Fruit fly (Drosophila melanogaster): ENCODE measurements around the gene CG43965.
A peak's percentile ranks its signal among the peaks of the same experiment; 100 is the strongest.

Gene CG43965

dm6 chr3L:8755689-8756088 is 30.1 kb upstream of the CG43965 start, which contains the start of gene CG6576:
Gene CG6576 (plus strand): TSS chr3L:8755989.
- TF ChIP-seq Sp1 (GFP tag; optimal IDR thresholded peaks at IDR 0.05) = no peak
- TF ChIP-seq pan (optimal IDR thresholded peaks at IDR 0.05) = no peak
- TF ChIP-seq GATAd (GFP tag; optimal IDR thresholded peaks at IDR 0.05) = no peak
- TF ChIP-seq woc (GFP tag; optimal IDR thresholded peaks at IDR 0.05) = no peak
- no peak for TF ChIP-seq CrebA (GFP tag; optimal IDR thresholded peaks at IDR 0.05; ENCODE audit: borderline replicate concordance)
- TF ChIP-seq CG9705 (GFP tag; optimal IDR thresholded peaks at IDR 0.05) = no peak

dm6 chr3L:8753592-8753991 is 28.0 kb upstream of the CG43965 start, which contains the start of gene Fhos:
Gene Fhos (plus strand): TSS chr3L:8753619.
- TF ChIP-seq Dif (GFP tag; optimal IDR thresholded peaks at IDR 0.05; ENCODE audit: partially characterized antibody) (no peak), Myc (optimal IDR thresholded peaks at IDR 0.05) (no peak), pan (optimal IDR thresholded peaks at IDR 0.05) (no peak), foxo (GFP tag; optimal IDR thresholded peaks at IDR 0.05) (no peak), Sp1 (GFP tag; optimal IDR thresholded peaks at IDR 0.05) (no peak), woc (GFP tag; optimal IDR thresholded peaks at IDR 0.05) (no peak), Hr78 (GFP tag; optimal IDR thresholded peaks at IDR 0.05) (no peak), h (GFP tag; optimal IDR thresholded peaks at IDR 0.05) (no peak)

- TF ChIP-seq dl (GFP tag; optimal IDR thresholded peaks at IDR 0.05; ENCODE audit: insufficient read depth in 1 of 2, partially characterized antibody in 2 of 2) = no peak
Observed at dm6 chr3L:8751262-8751661, 25.7 kb upstream of the CG43965 start.

- no peak for TF ChIP-seq sage (GFP tag; optimal IDR thresholded peaks at IDR 0.05)
- TF ChIP-seq br (GFP tag; optimal IDR thresholded peaks at IDR 0.05) = no peak
- TF ChIP-seq foxo (GFP tag; optimal IDR thresholded peaks at IDR 0.05) = no peak
- TF ChIP-seq dmrt93B (GFP tag; optimal IDR thresholded peaks at IDR 0.05) = no peak
- TF ChIP-seq N (GFP tag; optimal IDR thresholded peaks at IDR 0.05) = no peak
- no peak for TF ChIP-seq OdsH (GFP tag; optimal IDR thresholded peaks at IDR 0.05)
- no peak for TF ChIP-seq Vsx2 (GFP tag; optimal IDR thresholded peaks at IDR 0.05; ENCODE audit: partially characterized antibody)
- TF ChIP-seq Dif (GFP tag; optimal IDR thresholded peaks at IDR 0.05; ENCODE audit: partially characterized antibody) = no peak
- no peak for TF ChIP-seq Mio (GFP tag; optimal IDR thresholded peaks at IDR 0.05)
- no peak for TF ChIP-seq Sp1 (GFP tag; optimal IDR thresholded peaks at IDR 0.05)
Observed at dm6 chr3L:8749676-8750654, 24.4 kb upstream of the CG43965 start, which contains the start of gene CG13306. Gene CG13306 (minus strand): TSS chr3L:8749726.

- TF ChIP-seq h (GFP tag; optimal IDR thresholded peaks at IDR 0.05) (peak; percentile 9), Rel (GFP tag; optimal IDR thresholded peaks at IDR 0.05) (no peak), Rel (tag; optimal IDR thresholded peaks at IDR 0.05) (no peak), woc (GFP tag; optimal IDR thresholded peaks at IDR 0.05) (no peak), Abd-B (GFP tag; optimal IDR thresholded peaks at IDR 0.05) (no peak), sv (GFP tag; optimal IDR thresholded peaks at IDR 0.05) (peak; percentile 41), fru (GFP tag; optimal IDR thresholded peaks at IDR 0.05) (no peak), rgr (GFP tag; optimal IDR thresholded peaks at IDR 0.05) (peak; percentile 15), HLH106 (tag; optimal IDR thresholded peaks at IDR 0.05) (peak; percentile 19), foxo (GFP tag; optimal IDR thresholded peaks at IDR 0.05) (peak in 1 of 2 experiments; percentile 25)
Observed at dm6 chr3L:8748839-8749238, 23.3 kb upstream of the CG43965 start.

- TF ChIP-seq Hr83 (GFP tag; optimal IDR thresholded peaks at IDR 0.05; ENCODE audit: poor library complexity, severe bottlenecking) (no peak), dl (GFP tag; optimal IDR thresholded peaks at IDR 0.05; ENCODE audit: insufficient read depth in 1 of 2, partially characterized antibody in 2 of 2) (no peak), dmrt93B (GFP tag; optimal IDR thresholded peaks at IDR 0.05) (no peak), h (GFP tag; optimal IDR thresholded peaks at IDR 0.05) (no peak), usp (GFP tag; optimal IDR thresholded peaks at IDR 0.05) (no peak), Abd-B (GFP tag; optimal IDR thresholded peaks at IDR 0.05) (no peak), Dfd (GFP tag; optimal IDR thresholded peaks at IDR 0.05) (no peak), fru (GFP tag; optimal IDR thresholded peaks at IDR 0.05) (no peak), Myc (optimal IDR thresholded peaks at IDR 0.05) (no peak), sage (GFP tag; optimal IDR thresholded peaks at IDR 0.05) (no peak)
Observed at dm6 chr3L:8748323-8748722, 22.7 kb upstream of the CG43965 start.
